Fruit fly (Drosophila melanogaster) whole organism, pupa: ENCODE measurements around the gene Remo.

Experiments used
- CG15710 ChIP-seq: fragments of 200-800 bp; sonication (Bioruptor generic); optimal IDR thresholded peaks from 2 replicates; lab custom pipeline; 2018; ENCODE audit warnings: missing biosample characterization, mild to moderate bottlenecking, missing genetic modification characterization, moderate library complexity
- EcR ChIP-seq: fragments of 200-800 bp; sonication (Bioruptor generic); optimal IDR thresholded peaks from 3 replicates; lab custom pipeline; 2019; ENCODE audit warnings: missing biosample characterization, missing genetic modification characterization, mild to moderate bottlenecking, moderate library complexity, missing genetic modification reagents
- Pif1A ChIP-seq: fragments of 200-800 bp; sonication (Bioruptor generic); optimal IDR thresholded peaks from 3 replicates; lab custom pipeline; 2016; ENCODE audit warnings: missing biosample characterization, missing genetic modification characterization

DNA sequence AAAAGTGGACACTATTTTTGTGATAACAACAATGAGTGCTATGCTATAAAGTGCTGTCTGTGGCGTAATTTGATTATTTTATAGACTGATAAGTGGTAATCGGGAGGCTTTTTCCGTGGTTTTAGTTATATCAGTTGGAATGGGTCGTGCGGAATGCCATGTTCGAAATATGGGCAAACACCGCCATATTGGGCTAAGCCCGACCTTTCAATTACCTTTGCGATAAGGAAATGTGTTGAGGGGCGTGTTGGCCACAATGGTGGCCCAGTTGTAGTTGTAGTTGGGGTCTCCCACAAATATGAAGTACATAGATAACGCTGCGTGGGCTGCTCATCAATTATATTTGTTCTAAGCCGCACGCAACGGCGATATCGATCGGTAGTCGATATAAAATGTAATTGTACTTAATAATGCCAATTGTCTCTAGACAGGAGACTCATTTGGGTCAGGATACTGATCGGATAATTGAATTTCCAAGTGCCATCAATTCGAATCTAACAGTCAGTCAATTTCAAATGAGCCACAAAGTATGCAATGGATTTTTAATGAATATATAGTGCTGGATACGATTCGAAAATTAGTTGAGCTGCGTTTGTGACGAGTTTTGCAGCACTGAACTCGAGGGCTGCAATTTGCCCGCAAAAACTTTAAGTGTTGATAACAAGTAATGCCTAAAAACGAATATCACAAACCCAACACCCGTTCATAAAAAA lies 46.7 kb downstream of the Remo start:
- TF ChIP-seq EcR (no peak), CG15710 (tag; lab: Kevin White, UChicago) (no peak), Pif1A (GFP tag; lab: Kevin White, UChicago) (no peak)
